Worm (Caenorhabditis elegans) whole organism, late embryonic: ENCODE results near the gene srt-68.
A peak's percentile ranks its signal among the peaks of the same experiment; 100 is the strongest.

Experiments
- unc-55 ChIP-seq: sonication (generic microtip); optimal IDR thresholded peaks from 2 replicates; lab custom pipeline; 2017; ENCODE audit warnings: missing biosample characterization, missing genetic modification reagents, missing genetic modification characterization
- unc-86 ChIP-seq: sonication (generic microtip); optimal IDR thresholded peaks from 2 replicates; lab custom pipeline; 2016; ENCODE audit warnings: missing genetic modification characterization, missing compliant biosample characterization

Gene srt-68

DNA sequence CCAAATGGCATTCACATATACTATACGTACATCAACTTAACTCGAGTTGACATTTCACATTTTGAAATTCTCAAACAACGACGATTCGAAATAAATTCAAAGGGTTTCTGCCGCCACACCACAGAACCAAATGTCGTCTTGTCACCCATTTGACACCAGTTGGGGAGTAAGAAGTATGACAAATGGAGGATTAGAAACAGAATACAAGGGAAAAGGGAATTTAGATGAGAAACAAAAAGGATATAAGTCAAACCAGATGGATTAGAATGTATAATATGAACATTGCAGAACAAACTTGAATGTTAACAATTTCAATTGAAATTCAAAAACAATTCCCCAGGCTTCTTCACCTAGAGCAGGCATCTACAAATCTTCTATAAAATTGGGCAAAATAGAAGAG, 50.2 kb downstream of the srt-68 start:
- TF ChIP-seq unc-86 (tag; lab: Kevin White, UChicago), result no peak
- TF ChIP-seq unc-55 (GFP tag; lab: Kevin White, UChicago), result peak; percentile 27
